Worm (Caenorhabditis elegans) whole organism, L2 larva: ENCODE data around the gene egl-27.

Source experiments
- F13H6.1 ChIP-seq: sonication (generic microtip); optimal IDR thresholded peaks from 2 replicates; lab custom pipeline; 2016; ENCODE audit warnings: missing genetic modification characterization, missing compliant biosample characterization
- ama-1 ChIP-seq: fragments of 150-350 bp; optimal IDR thresholded peaks from 2 replicates; lab custom pipeline; 2018; ENCODE audit warnings: inconsistent platforms
- ceh-82 ChIP-seq: fragments of 150-350 bp; optimal IDR thresholded peaks from 2 replicates; lab custom pipeline; 2014; ENCODE audit warnings: missing biosample characterization, missing genetic modification characterization
- unc-39 ChIP-seq: fragments of 150-350 bp; optimal IDR thresholded peaks from 2 replicates; lab custom pipeline; 2014; ENCODE audit warnings: missing biosample characterization, missing genetic modification characterization
- unc-62 ChIP-seq: fragments of 150-350 bp; optimal IDR thresholded peaks from 2 replicates; lab custom pipeline; 2014; ENCODE audit warnings: missing biosample characterization, missing genetic modification reagents, missing genetic modification characterization
- ztf-11 ChIP-seq: sonication (generic microtip); optimal IDR thresholded peaks from 2 replicates; lab custom pipeline; 2017; ENCODE audit warnings: missing biosample characterization, missing genetic modification characterization

DNA sequence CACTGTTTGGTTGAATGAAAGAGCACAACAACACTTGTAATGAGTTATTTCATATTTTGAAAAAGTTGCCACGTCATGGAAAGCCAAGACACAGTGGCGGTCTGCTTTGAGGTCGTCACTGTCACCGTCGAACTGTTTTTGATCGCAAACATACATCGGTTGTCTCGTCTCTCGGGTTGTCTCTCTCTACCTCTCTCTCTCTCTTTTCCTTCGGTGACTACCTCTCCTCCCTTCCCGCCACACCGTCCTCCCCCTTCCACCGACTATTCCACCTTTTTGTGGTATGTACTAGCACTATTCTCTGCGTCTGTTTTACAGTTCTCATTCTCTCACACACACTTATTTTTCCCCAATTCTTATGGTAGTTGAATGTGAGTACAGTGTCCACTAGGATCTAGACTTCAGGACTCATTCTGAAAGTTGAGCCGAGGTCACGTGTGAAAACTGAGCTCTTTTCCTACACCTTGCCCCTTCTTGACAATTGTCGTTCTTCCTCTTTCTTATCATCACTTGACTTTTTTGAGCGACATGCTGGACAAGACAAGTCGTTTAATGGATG is 948 bp upstream of the egl-27 start:
- TF ChIP-seq unc-62 (GFP tag; lab: Kevin White, UChicago) (no peak), ceh-82 (tag; lab: Kevin White, UChicago) (no peak), F13H6.1 (peak; percentile 62), unc-39 (tag; lab: Kevin White, UChicago) (no peak), ama-1 (lab: Kevin White, UChicago) (no peak), ztf-11 (tag; lab: Kevin White, UChicago) (no peak)
